Worm (Caenorhabditis elegans) whole organism, early embryonic: ENCODE measurements around the gene fbxc-53.

ENCODE experiments used
- F13C5.2 ChIP-seq: sonication (generic microtip); optimal IDR thresholded peaks from 2 replicates; lab custom pipeline; 2017; ENCODE audit warnings: mild to moderate bottlenecking, missing genetic modification characterization, inconsistent platforms, missing compliant biosample characterization
- ama-1 ChIP-seq: fragments of 150-350 bp; optimal IDR thresholded peaks from 2 replicates; lab custom pipeline; 2014
- hmbx-1 ChIP-seq: sonication (generic microtip); optimal IDR thresholded peaks from 2 replicates; lab custom pipeline; 2016; ENCODE audit warnings: mild to moderate bottlenecking, missing genetic modification characterization, missing compliant biosample characterization

DNA sequence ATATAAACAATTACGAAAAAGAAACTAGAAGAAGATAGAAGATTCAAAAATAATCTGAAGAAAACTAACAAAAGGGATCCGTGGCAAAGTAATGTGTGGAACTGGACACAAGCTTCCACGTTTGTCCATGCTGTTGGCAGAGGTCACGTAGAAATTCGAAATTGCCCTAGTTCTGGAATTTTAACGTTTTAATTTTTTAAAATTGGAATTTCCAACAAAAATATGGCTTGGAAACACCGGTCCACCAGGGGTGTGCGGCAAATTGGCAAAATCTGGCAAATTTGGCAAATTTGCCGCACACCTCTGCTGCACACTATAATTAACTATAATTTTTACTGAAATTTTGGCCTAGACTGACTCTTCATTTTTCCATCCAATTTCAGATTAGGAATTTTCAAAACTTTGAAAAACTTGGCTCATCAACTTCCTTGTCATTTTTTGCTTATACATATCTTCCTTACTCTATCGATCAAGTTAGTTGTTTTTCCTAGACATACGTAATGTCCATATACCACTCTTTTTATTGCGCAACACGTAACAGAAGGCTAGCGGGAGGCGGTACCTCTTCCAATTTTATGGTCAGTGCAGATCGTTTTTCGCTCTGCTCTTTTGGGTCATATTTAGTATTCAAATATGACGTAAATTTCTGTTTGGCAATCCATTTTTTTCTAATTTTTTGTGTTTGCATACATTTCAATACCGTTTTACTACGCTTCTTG lies 29.6 kb upstream of the fbxc-53 start, which contains the start of gene F19B10.10:
- no peak for TF ChIP-seq ama-1 (lab: Kevin White, UChicago)
- TF ChIP-seq F13C5.2 (tag; lab: Kevin White, UChicago) = no peak
- no peak for TF ChIP-seq hmbx-1 (tag; lab: Kevin White, UChicago)
